Fruit fly (Drosophila melanogaster): ENCODE measurements around the gene Ggt-1.

The Ggt-1 gene

DNA sequence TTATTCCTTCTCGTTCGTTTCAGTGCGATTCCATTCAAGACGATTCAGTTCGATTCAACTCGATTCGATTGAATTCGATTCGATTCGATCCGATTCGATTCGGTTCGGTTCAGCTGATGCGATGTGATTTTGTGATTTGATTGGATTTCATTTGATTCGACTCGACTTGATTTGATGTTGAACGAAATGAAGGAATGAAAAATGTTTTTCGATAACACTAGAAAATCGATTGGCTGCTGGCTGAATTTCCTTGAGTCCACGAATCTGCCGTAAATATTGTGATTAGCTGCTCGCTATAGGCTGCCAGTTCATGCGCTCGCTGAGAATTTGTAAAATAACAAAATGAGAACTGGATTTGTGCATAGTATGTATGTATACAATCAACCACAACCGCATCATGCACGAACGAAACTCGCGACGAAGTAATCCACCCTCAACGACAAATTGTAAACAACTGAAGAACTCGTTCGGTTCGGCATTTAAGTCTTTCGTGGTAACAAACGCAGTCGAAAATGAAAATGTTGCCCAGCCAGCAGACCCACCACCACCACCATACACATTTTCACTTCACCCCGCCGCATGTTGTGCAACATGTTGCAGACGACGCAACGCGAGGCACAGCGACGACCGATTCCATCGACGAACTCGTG is 7.2 kb downstream of the Ggt-1 start, which contains the start of gene Wnt5 (continued):
- TF ChIP-seq CG15696 (tag; optimal IDR thresholded peaks at IDR 0.05) (no peak), Stat92E (GFP tag; optimal IDR thresholded peaks at IDR 0.05) (peak in 1 of 3 experiments; percentile 61), Nf-YA (GFP tag; IDR thresholded peaks at IDR 0.05) (no peak), Myb (GFP tag; optimal IDR thresholded peaks at IDR 0.05) (no peak), slou (GFP tag; optimal IDR thresholded peaks at IDR 0.05) (no peak), CG10274 (GFP tag; optimal IDR thresholded peaks at IDR 0.05) (no peak), Opbp (GFP tag; IDR thresholded peaks at IDR 0.05; ENCODE audit: partially characterized antibody) (0 out of 3 replicates have a peak, but pooled peaks have one; percentile 50), CG14710 (tag; optimal IDR thresholded peaks at IDR 0.05) (peak; percentile 9), YL-1 (GFP tag; optimal IDR thresholded peaks at IDR 0.05) (peak; percentile 43), hb (GFP tag; IDR thresholded peaks at IDR 0.05; ENCODE audit: partially characterized antibody) (no peak), inv (GFP tag; IDR thresholded peaks at IDR 0.05; ENCODE audit: partially characterized antibody) (no peak), fd96Cb (tag; optimal IDR thresholded peaks at IDR 0.05) (no peak), onecut (GFP tag; IDR thresholded peaks at IDR 0.05) (peak; percentile 46; the same call in 1 of the 2 replicates), eyg (GFP tag; optimal IDR thresholded peaks at IDR 0.05) (no peak), vnd (GFP tag; IDR thresholded peaks at IDR 0.05; ENCODE audit: partially characterized antibody) (no peak), Camta (GFP tag; optimal IDR thresholded peaks at IDR 0.05) (no peak), trh (GFP tag; optimal IDR thresholded peaks at IDR 0.05) (no peak), ken (GFP tag; IDR thresholded peaks at IDR 0.05) (no peak), pfk (GFP tag; optimal IDR thresholded peaks at IDR 0.05) (no peak), bigmax (GFP tag; optimal IDR thresholded peaks at IDR 0.05) (no peak), tap (tag; optimal IDR thresholded peaks at IDR 0.05) (no peak), twi (tag; optimal IDR thresholded peaks at IDR 0.05) (no peak)

DNA sequence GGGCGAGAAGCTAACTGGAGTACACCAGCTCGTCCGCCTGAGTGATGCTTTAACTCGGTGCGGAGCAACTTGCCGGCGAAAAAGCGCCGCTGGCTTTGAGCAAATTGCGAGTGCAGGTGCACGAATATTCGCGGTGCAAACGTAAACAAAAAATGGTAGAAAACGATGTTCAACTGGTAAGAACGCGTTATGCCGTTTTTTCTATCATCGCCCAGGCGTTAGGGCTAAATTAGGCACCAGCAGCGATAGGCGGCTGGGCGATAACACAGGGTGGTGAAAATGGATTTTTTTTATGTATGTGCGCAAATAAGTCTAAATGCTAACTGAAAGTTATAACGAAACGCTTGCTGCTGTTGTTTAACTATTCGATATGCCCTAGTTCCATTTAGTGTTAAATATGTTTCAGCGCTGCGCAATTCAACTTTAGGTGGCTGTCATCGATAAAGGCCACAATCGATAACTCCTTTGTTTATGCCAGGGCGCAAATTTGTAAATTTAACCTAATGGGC is 12.6 kb downstream of the Ggt-1 start, which contains the start of the genes Pgant7 and Xrcc2:
Pgant7 (minus strand) TSS at position 308 of the 509 bp plus-strand sequence.
Xrcc2 (plus strand) TSS at position 449 of the 509 bp plus-strand sequence.
- peak; percentile 77 for TF ChIP-seq D (optimal IDR thresholded peaks at IDR 0.05)
- TF ChIP-seq D (GFP tag; optimal IDR thresholded peaks at IDR 0.05), result no peak
- TF ChIP-seq Sin3A (optimal IDR thresholded peaks at IDR 0.05), result peak; percentile 85
- no peak for TF ChIP-seq eyg (GFP tag; optimal IDR thresholded peaks at IDR 0.05)
- TF ChIP-seq Dp (GFP tag; optimal IDR thresholded peaks at IDR 0.05), result peak; percentile 77
- no peak for TF ChIP-seq Doc2 (GFP tag; IDR thresholded peaks at IDR 0.05)
- TF ChIP-seq chinmo (GFP tag; IDR thresholded peaks at IDR 0.05; ENCODE audit: partially characterized antibody), result 0 out of 4 replicates have a peak, but pooled peaks have one; percentile 62
- no peak for TF ChIP-seq Dek (tag; optimal IDR thresholded peaks at IDR 0.05)
- peak; percentile 10 for TF ChIP-seq CTCF (GFP tag; optimal IDR thresholded peaks at IDR 0.05)
- TF ChIP-seq CG17829 (tag; optimal IDR thresholded peaks at IDR 0.05), result peak; percentile 20
- TF ChIP-seq CHES-1-like (GFP tag; optimal IDR thresholded peaks at IDR 0.05), result peak; percentile 42
- no peak for TF ChIP-seq lola (GFP tag; optimal IDR thresholded peaks at IDR 0.05)
- no peak for TF ChIP-seq nom (GFP tag; optimal IDR thresholded peaks at IDR 0.05)
- TF ChIP-seq CG34376 (GFP tag; optimal IDR thresholded peaks at IDR 0.05), result no peak
- TF ChIP-seq zen2 (GFP tag; IDR thresholded peaks at IDR 0.05; ENCODE audit: partially characterized antibody), result peak; percentile 51; the same call in 1 of the 3 replicates
- no peak for TF ChIP-seq pfk (GFP tag; optimal IDR thresholded peaks at IDR 0.05)
- TF ChIP-seq inv (GFP tag; IDR thresholded peaks at IDR 0.05; ENCODE audit: partially characterized antibody), result peak; percentile 32; the same call in 1 of the 2 replicates
- TF ChIP-seq zfh2 (GFP tag; optimal IDR thresholded peaks at IDR 0.05), result no peak
- TF ChIP-seq CG6791 (GFP tag; IDR thresholded peaks at IDR 0.05; ENCODE audit: partially characterized antibody), result peak; percentile 69; the same call in 2 of the 3 replicates
- TF ChIP-seq CG9817 (tag; optimal IDR thresholded peaks at IDR 0.05), result no peak
- peak; percentile 44; the same call in 1 of the 2 replicates for TF ChIP-seq ato (GFP tag; IDR thresholded peaks at IDR 0.05; ENCODE audit: partially characterized antibody)
- TF ChIP-seq CG10565 (GFP tag; optimal IDR thresholded peaks at IDR 0.05), result no peak
- TF ChIP-seq trem (tag; optimal IDR thresholded peaks at IDR 0.05), result peak; percentile 56
- no peak for TF ChIP-seq CG18011 (GFP tag; optimal IDR thresholded peaks at IDR 0.05)
- TF ChIP-seq sug (tag; optimal IDR thresholded peaks at IDR 0.05), result peak; percentile 7
- peak; percentile 77 for TF ChIP-seq amos (GFP tag; IDR thresholded peaks at IDR 0.05; ENCODE audit: partially characterized antibody)
- TF ChIP-seq Rfx (GFP tag; IDR thresholded peaks at IDR 0.05), result no peak
- no peak for TF ChIP-seq gcm (GFP tag; optimal IDR thresholded peaks at IDR 0.05)
- no peak for TF ChIP-seq CG4282 (GFP tag; optimal IDR thresholded peaks at IDR 0.05)

All from whole organism, embryonic.